Worm (Caenorhabditis elegans) whole organism, L3 larva: ENCODE data around the gene F42D1.4.

Experiments used
- R02D3.7 ChIP-seq: fragments of 150-350 bp; optimal IDR thresholded peaks from 2 replicates; lab custom pipeline; 2014; ENCODE audit warnings: missing biosample characterization, missing genetic modification characterization
- aly-2 ChIP-seq: fragments of 150-350 bp; optimal IDR thresholded peaks from 2 replicates; lab custom pipeline; 2014; ENCODE audit warnings: missing biosample characterization, missing genetic modification characterization
- ama-1 ChIP-seq: fragments of 150-350 bp; optimal IDR thresholded peaks from 2 replicates; lab custom pipeline; 2018
- ceh-16 ChIP-seq: sonication (generic microtip); optimal IDR thresholded peaks from 2 replicates; lab custom pipeline; 2017; ENCODE audit warnings: missing biosample characterization, missing genetic modification characterization
- ceh-28 ChIP-seq: fragments of 150-350 bp; optimal IDR thresholded peaks from 2 replicates; lab custom pipeline; 2014; ENCODE audit warnings: missing biosample characterization, missing genetic modification reagents, missing genetic modification characterization
- ceh-82 ChIP-seq: fragments of 150-350 bp; optimal IDR thresholded peaks from 2 replicates; lab custom pipeline; 2014; ENCODE audit warnings: missing biosample characterization, missing genetic modification characterization
- ceh-9 ChIP-seq: sonication (generic microtip); optimal IDR thresholded peaks from 2 replicates; lab custom pipeline; 2018; ENCODE audit warnings: missing biosample characterization, missing genetic modification characterization
- daf-12 ChIP-seq: fragments of 150-350 bp; optimal IDR thresholded peaks from 2 replicates; lab custom pipeline; 2014; ENCODE audit warnings: missing biosample characterization, missing genetic modification reagents, missing genetic modification characterization
- egl-27 ChIP-seq: sonication (generic microtip); optimal IDR thresholded peaks from 4 replicates; lab custom pipeline; 2017; ENCODE audit warnings: missing biosample characterization, missing genetic modification reagents, missing genetic modification characterization
- egl-5 ChIP-seq: fragments of 150-350 bp; optimal IDR thresholded peaks from 2 replicates; lab custom pipeline; 2017; ENCODE audit warnings: missing biosample characterization, missing genetic modification reagents, missing genetic modification characterization, inconsistent platforms
- elt-2 ChIP-seq: sonication (generic microtip); optimal IDR thresholded peaks from 2 replicates; lab custom pipeline; 2016; ENCODE audit warnings: missing genetic modification reagents, mild to moderate bottlenecking, missing genetic modification characterization, missing compliant biosample characterization
- elt-3 ChIP-seq, 3 experiments: fragments of 150-350 bp in 1 of 3; sonication (generic microtip) in 2 of 3; optimal IDR thresholded peaks; 2 replicates in 2 of 3; 4 replicates in 1 of 3; lab custom pipeline; 2014 to 2017; ENCODE audit warnings: missing biosample characterization in 3 of 3, missing genetic modification characterization in 3 of 3
- eor-1 ChIP-seq, 2 experiments: fragments of 150-350 bp; optimal IDR thresholded peaks; 2 replicates each; lab custom pipeline; 2014 to 2018; ENCODE audit warnings: missing biosample characterization in 2 of 2, missing genetic modification characterization in 2 of 2
- fkh-10 ChIP-seq: sonication (generic microtip); optimal IDR thresholded peaks from 2 replicates; lab custom pipeline; 2017; ENCODE audit warnings: missing biosample characterization, missing genetic modification reagents, missing genetic modification characterization
- fkh-2 ChIP-seq: fragments of 150-350 bp; optimal IDR thresholded peaks from 2 replicates; lab custom pipeline; 2014; ENCODE audit warnings: missing biosample characterization, missing genetic modification reagents, missing genetic modification characterization
- fos-1 ChIP-seq: fragments of 150-350 bp; optimal IDR thresholded peaks from 2 replicates; lab custom pipeline; 2014; ENCODE audit warnings: missing biosample characterization, missing genetic modification characterization
- hmg-11 ChIP-seq: sonication (generic microtip); optimal IDR thresholded peaks from 2 replicates; lab custom pipeline; 2016; ENCODE audit warnings: missing genetic modification characterization, missing compliant biosample characterization
- jun-1 ChIP-seq: fragments of 150-350 bp; optimal IDR thresholded peaks from 2 replicates; lab custom pipeline; 2014; ENCODE audit warnings: missing biosample characterization, missing genetic modification reagents, missing genetic modification characterization
- lin-15B ChIP-seq: fragments of 150-350 bp; optimal IDR thresholded peaks from 2 replicates; lab custom pipeline; 2014; ENCODE audit warnings: missing biosample characterization, missing genetic modification characterization
- lin-39 ChIP-seq: fragments of 150-350 bp; optimal IDR thresholded peaks from 2 replicates; lab custom pipeline; 2018; ENCODE audit warnings: missing biosample characterization, missing genetic modification reagents, missing genetic modification characterization
- mml-1 ChIP-seq: fragments of 150-350 bp; sonication (generic microtip); optimal IDR thresholded peaks from 3 replicates; lab custom pipeline; 2014; ENCODE audit warnings: missing biosample characterization, missing genetic modification characterization
- nfya-1 ChIP-seq: sonication (generic microtip); optimal IDR thresholded peaks from 2 replicates; lab custom pipeline; 2017; ENCODE audit warnings: missing genetic modification characterization, mild to moderate bottlenecking, missing compliant biosample characterization, antibody characterized with exemption, moderate library complexity; ENCODE audit not compliant: insufficient read depth
- nhr-11 ChIP-seq: fragments of 150-350 bp; optimal IDR thresholded peaks from 2 replicates; lab custom pipeline; 2014; ENCODE audit warnings: missing biosample characterization, missing genetic modification characterization
- nhr-237 ChIP-seq: fragments of 150-350 bp; optimal IDR thresholded peaks from 2 replicates; lab custom pipeline; 2014; ENCODE audit warnings: missing biosample characterization, missing genetic modification characterization
- nhr-25 ChIP-seq: sonication (generic microtip); optimal IDR thresholded peaks from 2 replicates; lab custom pipeline; 2017; ENCODE audit warnings: missing biosample characterization, missing genetic modification characterization
- nhr-28 ChIP-seq: fragments of 150-350 bp; optimal IDR thresholded peaks from 2 replicates; lab custom pipeline; 2014; ENCODE audit warnings: missing biosample characterization, missing genetic modification characterization
- nhr-43 ChIP-seq: sonication (generic microtip); optimal IDR thresholded peaks from 2 replicates; lab custom pipeline; 2016; ENCODE audit warnings: mild to moderate bottlenecking, missing genetic modification characterization, missing compliant biosample characterization; ENCODE audit not compliant: poor library complexity, severe bottlenecking
- nhr-67 ChIP-seq: fragments of 150-350 bp; optimal IDR thresholded peaks from 2 replicates; lab custom pipeline; 2014; ENCODE audit warnings: missing biosample characterization, missing genetic modification characterization
- nhr-76 ChIP-seq: fragments of 150-350 bp; sonication (generic microtip); optimal IDR thresholded peaks from 5 replicates; lab custom pipeline; 2014; ENCODE audit warnings: missing biosample characterization, missing genetic modification characterization
- nhr-77 ChIP-seq: fragments of 150-350 bp; optimal IDR thresholded peaks from 2 replicates; lab custom pipeline; 2014; ENCODE audit warnings: missing biosample characterization, missing genetic modification characterization
- pha-4 ChIP-seq: fragments of 150-350 bp; optimal IDR thresholded peaks from 2 replicates; lab custom pipeline; 2014; ENCODE audit warnings: missing biosample characterization, missing genetic modification reagents, missing genetic modification characterization
- pqm-1 ChIP-seq: fragments of 150-350 bp; optimal IDR thresholded peaks from 2 replicates; lab custom pipeline; 2017; ENCODE audit warnings: missing biosample characterization, missing genetic modification characterization, inconsistent platforms
- sea-2 ChIP-seq: fragments of 150-350 bp; sonication (generic microtip); optimal IDR thresholded peaks from 4 replicates; lab custom pipeline; 2014; ENCODE audit warnings: missing biosample characterization, missing genetic modification reagents, missing genetic modification characterization
- skn-1 ChIP-seq: fragments of 150-350 bp; optimal IDR thresholded peaks from 2 replicates; lab custom pipeline; 2014; ENCODE audit warnings: missing biosample characterization, missing genetic modification characterization
- snpc-4 ChIP-seq: fragments of 150-350 bp; optimal IDR thresholded peaks from 2 replicates; lab custom pipeline; 2014; ENCODE audit warnings: missing biosample characterization, missing genetic modification characterization
- tbx-2 ChIP-seq: sonication (generic microtip); optimal IDR thresholded peaks from 2 replicates; lab custom pipeline; 2016; ENCODE audit warnings: mild to moderate bottlenecking, missing genetic modification characterization, missing compliant biosample characterization
- unc-39 ChIP-seq: sonication (generic microtip); optimal IDR thresholded peaks from 4 replicates; lab custom pipeline; 2017; ENCODE audit warnings: missing biosample characterization, missing genetic modification characterization
- unc-62 ChIP-seq: fragments of 150-350 bp; sonication (generic microtip); optimal IDR thresholded peaks from 4 replicates; lab custom pipeline; 2014; ENCODE audit warnings: missing biosample characterization, missing genetic modification reagents, missing genetic modification characterization
- zag-1 ChIP-seq: fragments of 150-350 bp; optimal IDR thresholded peaks from 2 replicates; lab custom pipeline; 2014; ENCODE audit warnings: missing biosample characterization, missing genetic modification characterization
- ztf-11 ChIP-seq: fragments of 150-350 bp; optimal IDR thresholded peaks from 2 replicates; lab custom pipeline; 2014; ENCODE audit warnings: missing biosample characterization, missing genetic modification characterization
- ztf-4 ChIP-seq: fragments of 150-350 bp; optimal IDR thresholded peaks from 2 replicates; lab custom pipeline; 2014; ENCODE audit warnings: missing biosample characterization, missing genetic modification characterization

The F42D1.4 gene

DNA sequence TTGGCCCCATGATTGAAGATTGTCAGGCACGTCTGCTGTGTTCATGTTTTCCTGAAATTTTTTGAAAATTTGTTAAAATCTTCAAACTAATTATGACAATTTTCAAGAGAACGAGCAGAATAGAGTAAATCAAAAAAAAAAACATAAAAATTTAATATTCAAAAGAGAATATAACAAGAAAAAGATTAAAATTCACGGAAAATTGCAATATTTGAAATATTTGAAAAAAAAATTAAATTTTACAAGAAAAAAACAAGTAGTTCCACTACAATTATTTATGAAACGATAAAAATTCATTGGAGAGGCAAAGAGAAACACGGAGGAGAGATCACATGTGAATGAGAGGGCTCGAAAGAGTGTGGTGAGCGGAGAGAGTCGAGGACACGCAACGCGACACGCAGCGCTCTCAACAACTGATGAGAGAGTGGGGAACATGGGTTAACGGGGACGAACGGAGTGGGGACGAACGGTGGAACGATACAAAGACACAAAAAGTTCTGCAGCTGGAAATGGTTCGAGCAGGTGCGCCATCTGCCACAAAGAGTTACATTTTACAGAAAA lies 17.5 kb downstream of the F42D1.4 start, which contains the start of gene mbk-1 (continued):
- TF ChIP-seq nhr-25 (tag; lab: Kevin White, UChicago), result peak; percentile 76
- TF ChIP-seq aly-2 (tag; lab: Kevin White, UChicago), result no peak
- TF ChIP-seq, all 47 proteins: peak for 17

DNA sequence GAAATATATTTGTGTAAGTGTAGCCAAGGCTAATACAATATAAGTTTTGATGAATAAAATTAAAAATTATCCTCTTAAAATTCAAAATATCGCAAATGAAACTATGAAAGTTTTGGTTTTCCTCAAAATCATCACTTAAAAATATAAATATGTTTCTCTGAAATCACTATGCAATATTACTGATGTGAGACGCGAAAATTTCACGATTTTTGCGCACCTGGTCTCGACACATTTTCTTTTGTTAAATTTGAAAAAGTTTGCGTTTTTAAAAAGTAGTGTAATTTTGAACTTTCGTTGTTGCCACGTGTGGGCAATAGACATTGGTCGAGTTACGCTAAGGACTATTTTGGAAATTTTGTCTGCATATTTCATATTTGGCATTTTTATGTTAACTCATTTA lies 21.7 kb downstream of the F42D1.4 start:
- no peak for TF ChIP-seq lin-39
- TF ChIP-seq sea-2 (GFP tag; lab: Kevin White, UChicago), result no peak
- TF ChIP-seq mml-1 (tag; lab: Kevin White, UChicago), result no peak
- TF ChIP-seq nhr-237, result no peak
- TF ChIP-seq elt-3 (tag; optimal IDR thresholded peaks at IDR 0.05; lab: Kevin White, UChicago), result no peak
- TF ChIP-seq jun-1 (tag; lab: Kevin White, UChicago), result no peak
- no peak for TF ChIP-seq daf-12 (tag; lab: Kevin White, UChicago)
- no peak for TF ChIP-seq nhr-76 (tag; lab: Kevin White, UChicago)
- TF ChIP-seq zag-1 (tag; lab: Kevin White, UChicago), result no peak
- TF ChIP-seq ceh-9 (tag; lab: Kevin White, UChicago), result no peak
- TF ChIP-seq eor-1 (tag; optimal IDR thresholded peaks at IDR 0.05; lab: Kevin White, UChicago), result no peak
- TF ChIP-seq hmg-11 (tag; lab: Kevin White, UChicago), result no peak
- no peak for TF ChIP-seq ama-1 (lab: Kevin White, UChicago)
- no peak for TF ChIP-seq pqm-1 (tag; lab: Kevin White, UChicago)

DNA sequence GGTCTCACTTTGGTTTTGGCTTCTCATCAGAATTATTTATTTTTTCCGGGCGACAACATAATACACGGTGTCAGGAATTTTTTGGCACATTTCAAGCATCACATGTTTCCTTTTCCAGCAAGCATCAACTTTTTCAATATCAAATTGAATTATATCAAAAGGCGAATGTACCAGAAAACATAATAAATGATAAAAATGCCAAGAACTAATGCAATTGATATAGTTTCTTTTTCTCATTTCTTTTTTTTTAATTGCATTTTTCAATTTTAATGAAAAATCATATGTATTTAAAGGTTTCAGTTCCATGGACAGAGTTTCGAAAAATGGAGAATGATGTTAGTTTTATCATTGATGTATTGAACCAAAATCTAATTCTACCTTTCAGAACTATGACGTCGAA lies 24.5 kb downstream of the F42D1.4 start, which contains the start of gene dpf-2:
TSS of gene dpf-2 (plus strand) at position 301 of the 400 bp plus-strand sequence.
- TF ChIP-seq daf-12 (tag; lab: Kevin White, UChicago), result no peak
- TF ChIP-seq egl-5 (tag; lab: Kevin White, UChicago), result no peak
- TF ChIP-seq ceh-16 (tag; lab: Kevin White, UChicago), result no peak
- no peak for TF ChIP-seq hmg-11 (tag; lab: Kevin White, UChicago)
- no peak for TF ChIP-seq snpc-4 (tag; lab: Kevin White, UChicago)
- no peak for TF ChIP-seq aly-2 (tag; lab: Kevin White, UChicago)
- no peak for TF ChIP-seq nhr-76 (tag; lab: Kevin White, UChicago)
- no peak for TF ChIP-seq lin-39
- no peak for TF ChIP-seq nhr-237
- TF ChIP-seq unc-39, result no peak
- no peak for TF ChIP-seq pha-4 (tag; lab: Kevin White, UChicago)

DNA sequence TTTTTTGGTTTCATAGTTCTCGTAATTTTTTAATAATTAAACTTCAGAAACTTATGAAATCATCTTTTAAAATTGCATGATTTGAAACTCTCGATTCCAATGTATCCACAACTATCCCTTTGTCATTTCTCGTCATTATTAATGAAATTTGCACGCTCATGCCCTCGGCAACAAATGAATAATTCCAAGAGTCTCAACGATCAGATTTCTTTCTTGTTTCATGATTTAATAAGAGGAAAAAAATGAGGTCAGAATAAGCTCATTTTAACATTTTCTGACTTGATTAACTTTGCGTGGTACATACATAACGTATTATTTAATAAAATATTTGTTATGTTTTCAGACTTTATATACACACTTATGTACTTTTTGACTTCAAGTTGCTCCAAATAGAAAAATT lies 31.3 kb downstream of the F42D1.4 start:
- no peak for TF ChIP-seq egl-5 (tag; lab: Kevin White, UChicago)
- no peak for TF ChIP-seq nhr-77
- no peak for TF ChIP-seq pqm-1 (tag; lab: Kevin White, UChicago)
- no peak for TF ChIP-seq nhr-76 (tag; lab: Kevin White, UChicago)
- TF ChIP-seq nhr-11 (tag; lab: Kevin White, UChicago), result no peak
- no peak for TF ChIP-seq eor-1 (tag; optimal IDR thresholded peaks at IDR 0.05; lab: Kevin White, UChicago)
- TF ChIP-seq snpc-4 (tag; lab: Kevin White, UChicago), result no peak
- no peak for TF ChIP-seq jun-1 (tag; lab: Kevin White, UChicago)
- no peak for TF ChIP-seq pha-4 (tag; lab: Kevin White, UChicago)
- TF ChIP-seq nhr-25 (tag; lab: Kevin White, UChicago), result no peak
- TF ChIP-seq elt-3 (tag; optimal IDR thresholded peaks at IDR 0.05; lab: Kevin White, UChicago), result no peak
- TF ChIP-seq lin-39, result no peak
- no peak for TF ChIP-seq skn-1 (tag; lab: Kevin White, UChicago)
- TF ChIP-seq elt-2 (tag; lab: Kevin White, UChicago), result no peak
- no peak for TF ChIP-seq ztf-11
- TF ChIP-seq ama-1 (lab: Kevin White, UChicago), result no peak
- no peak for TF ChIP-seq ztf-4 (tag; lab: Kevin White, UChicago)
- TF ChIP-seq fos-1 (tag; lab: Kevin White, UChicago), result no peak

DNA sequence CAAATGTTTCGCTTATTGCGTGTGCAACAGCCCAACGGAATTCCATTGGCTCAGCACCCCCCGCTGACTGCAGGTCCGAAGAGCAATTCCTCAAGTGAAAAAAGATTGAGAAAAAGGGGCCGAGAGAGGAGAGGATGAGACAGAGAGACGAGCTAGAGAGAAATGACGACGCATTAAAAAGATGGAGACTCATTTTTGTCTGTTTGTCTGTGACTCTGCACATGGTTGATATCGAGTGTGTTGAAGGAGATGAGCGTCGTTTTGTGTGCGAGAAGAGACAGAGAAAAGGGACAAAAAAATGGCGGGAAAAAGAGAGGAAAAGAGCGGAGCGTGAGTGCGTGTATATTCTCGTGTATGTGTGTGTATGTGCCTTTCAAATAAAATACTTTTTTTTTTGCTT lies 34.0 kb downstream of the F42D1.4 start:
- peak; percentile 91 for TF ChIP-seq fkh-10 (GFP tag; lab: Kevin White, UChicago)
- peak; percentile 57 for TF ChIP-seq unc-62 (GFP tag; lab: Kevin White, UChicago)
- no peak for TF ChIP-seq nhr-28 (tag; lab: Kevin White, UChicago)
- TF ChIP-seq lin-15B, result peak; percentile 73
- TF ChIP-seq ama-1 (lab: Kevin White, UChicago), result no peak
- TF ChIP-seq ceh-9 (tag; lab: Kevin White, UChicago), result no peak
- no peak for TF ChIP-seq aly-2 (tag; lab: Kevin White, UChicago)
- no peak for TF ChIP-seq ceh-16 (tag; lab: Kevin White, UChicago)
- TF ChIP-seq nhr-11 (tag; lab: Kevin White, UChicago), result peak; percentile 80
- peak; percentile 68 for TF ChIP-seq ceh-28
- TF ChIP-seq fkh-2, result no peak
- peak; percentile 83 for TF ChIP-seq pqm-1 (tag; lab: Kevin White, UChicago)
- TF ChIP-seq nhr-67 (tag; lab: Kevin White, UChicago), result no peak
- TF ChIP-seq R02D3.7 (tag; lab: Kevin White, UChicago), result peak; percentile 38
- TF ChIP-seq tbx-2 (tag; lab: Kevin White, UChicago), result peak; percentile 74
- peak; percentile 41 for TF ChIP-seq nhr-43 (tag; lab: Kevin White, UChicago)
- TF ChIP-seq egl-5 (tag; lab: Kevin White, UChicago), result peak; percentile 95
- no peak for TF ChIP-seq daf-12 (tag; lab: Kevin White, UChicago)
- peak; percentile 19 for TF ChIP-seq ceh-82 (tag; lab: Kevin White, UChicago)
- TF ChIP-seq eor-1 (tag; optimal IDR thresholded peaks at IDR 0.05; lab: Kevin White, UChicago), result no peak
- TF ChIP-seq unc-39, result peak; percentile 10
- peak; percentile 93 for TF ChIP-seq nfya-1 (tag; lab: Kevin White, UChicago)
- peak; percentile 94 for TF ChIP-seq hmg-11 (tag; lab: Kevin White, UChicago)
- TF ChIP-seq sea-2 (GFP tag; lab: Kevin White, UChicago), result peak; percentile 69
- no peak for TF ChIP-seq egl-27 (tag; lab: Kevin White, UChicago)
- TF ChIP-seq nhr-25 (tag; lab: Kevin White, UChicago), result peak; percentile 45
